Worm (Caenorhabditis elegans): ENCODE data around the gene nlp-53.

ce11 chrX:13655769-13656168 lies 37.1 kb downstream of the nlp-53 start:
- no peak for TF ChIP-seq pha-4 (tag; optimal IDR thresholded peaks at IDR 0.05)
- no peak for TF ChIP-seq dve-1 (tag; optimal IDR thresholded peaks at IDR 0.05)
- no peak for TF ChIP-seq ahr-1 (tag; optimal IDR thresholded peaks at IDR 0.05)
- no peak for TF ChIP-seq ceh-9 (tag; optimal IDR thresholded peaks at IDR 0.05)
- no peak for TF ChIP-seq sdc-2 (tag; optimal IDR thresholded peaks at IDR 0.05)
- TF ChIP-seq Y22D7AL.16 (tag; optimal IDR thresholded peaks at IDR 0.05): no peak
- no peak for TF ChIP-seq unc-3 (GFP tag; conservative IDR thresholded peaks at IDR 0.05)
- TF ChIP-seq unc-3 (tag; optimal IDR thresholded peaks at IDR 0.05): no peak

All from whole organism, late embryonic.